Worm (Caenorhabditis elegans) whole organism, L3 larva: ENCODE results near the gene ctl-2.
"Not testable (repeated sequence)": the region's sequence is repeated elsewhere in the genome, so short reads cannot be mapped to it uniquely, and the experiment has no call there.

Experiments
- R02D3.7 ChIP-seq: fragments of 150-350 bp; optimal IDR thresholded peaks from 2 replicates; lab custom pipeline; 2014; ENCODE audit warnings: missing biosample characterization, missing genetic modification characterization
- ZK546.5 ChIP-seq: sonication (generic microtip); optimal IDR thresholded peaks from 2 replicates; lab custom pipeline; 2017; ENCODE audit warnings: missing biosample characterization, missing genetic modification characterization
- aly-2 ChIP-seq: fragments of 150-350 bp; optimal IDR thresholded peaks from 2 replicates; lab custom pipeline; 2014; ENCODE audit warnings: missing biosample characterization, missing genetic modification characterization
- ama-1 ChIP-seq: fragments of 150-350 bp; optimal IDR thresholded peaks from 2 replicates; lab custom pipeline; 2018
- ceh-16 ChIP-seq: sonication (generic microtip); optimal IDR thresholded peaks from 2 replicates; lab custom pipeline; 2017; ENCODE audit warnings: missing biosample characterization, missing genetic modification characterization
- ceh-82 ChIP-seq: fragments of 150-350 bp; optimal IDR thresholded peaks from 2 replicates; lab custom pipeline; 2014; ENCODE audit warnings: missing biosample characterization, missing genetic modification characterization
- ceh-9 ChIP-seq: sonication (generic microtip); optimal IDR thresholded peaks from 2 replicates; lab custom pipeline; 2018; ENCODE audit warnings: missing biosample characterization, missing genetic modification characterization
- daf-12 ChIP-seq: fragments of 150-350 bp; optimal IDR thresholded peaks from 2 replicates; lab custom pipeline; 2014; ENCODE audit warnings: missing biosample characterization, missing genetic modification reagents, missing genetic modification characterization
- egl-27 ChIP-seq: sonication (generic microtip); optimal IDR thresholded peaks from 4 replicates; lab custom pipeline; 2017; ENCODE audit warnings: missing biosample characterization, missing genetic modification reagents, missing genetic modification characterization
- egl-5 ChIP-seq: fragments of 150-350 bp; optimal IDR thresholded peaks from 2 replicates; lab custom pipeline; 2017; ENCODE audit warnings: missing biosample characterization, missing genetic modification reagents, missing genetic modification characterization, inconsistent platforms
- elt-1 ChIP-seq: fragments of 150-350 bp; optimal IDR thresholded peaks from 2 replicates; lab custom pipeline; 2014; ENCODE audit warnings: missing biosample characterization, missing genetic modification characterization
- elt-2 ChIP-seq: sonication (generic microtip); optimal IDR thresholded peaks from 2 replicates; lab custom pipeline; 2016; ENCODE audit warnings: missing genetic modification reagents, mild to moderate bottlenecking, missing genetic modification characterization, missing compliant biosample characterization
- elt-3 ChIP-seq, 3 experiments: fragments of 150-350 bp in 1 of 3; sonication (generic microtip) in 2 of 3; optimal IDR thresholded peaks; 2 replicates in 2 of 3; 4 replicates in 1 of 3; lab custom pipeline; 2014 to 2017; ENCODE audit warnings: missing biosample characterization in 3 of 3, missing genetic modification characterization in 3 of 3
- eor-1 ChIP-seq, 2 experiments: fragments of 150-350 bp; optimal IDR thresholded peaks; 2 replicates each; lab custom pipeline; 2014 to 2018; ENCODE audit warnings: missing biosample characterization in 2 of 2, missing genetic modification characterization in 2 of 2
- fkh-10 ChIP-seq: sonication (generic microtip); optimal IDR thresholded peaks from 2 replicates; lab custom pipeline; 2017; ENCODE audit warnings: missing biosample characterization, missing genetic modification reagents, missing genetic modification characterization
- fkh-2 ChIP-seq: fragments of 150-350 bp; optimal IDR thresholded peaks from 2 replicates; lab custom pipeline; 2014; ENCODE audit warnings: missing biosample characterization, missing genetic modification reagents, missing genetic modification characterization
- fos-1 ChIP-seq: fragments of 150-350 bp; optimal IDR thresholded peaks from 2 replicates; lab custom pipeline; 2014; ENCODE audit warnings: missing biosample characterization, missing genetic modification characterization
- hmg-11 ChIP-seq: sonication (generic microtip); optimal IDR thresholded peaks from 2 replicates; lab custom pipeline; 2016; ENCODE audit warnings: missing genetic modification characterization, missing compliant biosample characterization
- jun-1 ChIP-seq: fragments of 150-350 bp; optimal IDR thresholded peaks from 2 replicates; lab custom pipeline; 2014; ENCODE audit warnings: missing biosample characterization, missing genetic modification reagents, missing genetic modification characterization
- lin-15B ChIP-seq: fragments of 150-350 bp; optimal IDR thresholded peaks from 2 replicates; lab custom pipeline; 2014; ENCODE audit warnings: missing biosample characterization, missing genetic modification characterization
- lin-39 ChIP-seq: fragments of 150-350 bp; optimal IDR thresholded peaks from 2 replicates; lab custom pipeline; 2018; ENCODE audit warnings: missing biosample characterization, missing genetic modification reagents, missing genetic modification characterization
- lsy-12 ChIP-seq: sonication (generic microtip); optimal IDR thresholded peaks from 2 replicates; lab custom pipeline; 2016; ENCODE audit warnings: mild to moderate bottlenecking, missing genetic modification characterization, missing compliant biosample characterization
- mdl-1 ChIP-seq: fragments of 150-350 bp; optimal IDR thresholded peaks from 2 replicates; lab custom pipeline; 2014; ENCODE audit warnings: missing biosample characterization, missing genetic modification characterization
- mml-1 ChIP-seq: fragments of 150-350 bp; sonication (generic microtip); optimal IDR thresholded peaks from 3 replicates; lab custom pipeline; 2014; ENCODE audit warnings: missing biosample characterization, missing genetic modification characterization
- nfya-1 ChIP-seq: sonication (generic microtip); optimal IDR thresholded peaks from 2 replicates; lab custom pipeline; 2017; ENCODE audit warnings: missing genetic modification characterization, mild to moderate bottlenecking, missing compliant biosample characterization, antibody characterized with exemption, moderate library complexity; ENCODE audit not compliant: insufficient read depth
- nhr-11 ChIP-seq: fragments of 150-350 bp; optimal IDR thresholded peaks from 2 replicates; lab custom pipeline; 2014; ENCODE audit warnings: missing biosample characterization, missing genetic modification characterization
- nhr-12 ChIP-seq: fragments of 150-350 bp; optimal IDR thresholded peaks from 2 replicates; lab custom pipeline; 2014; ENCODE audit warnings: missing biosample characterization, missing genetic modification characterization
- nhr-23 ChIP-seq: fragments of 150-350 bp; optimal IDR thresholded peaks from 2 replicates; lab custom pipeline; 2014; ENCODE audit warnings: missing biosample characterization, missing genetic modification reagents, missing genetic modification characterization
- nhr-25 ChIP-seq: sonication (generic microtip); optimal IDR thresholded peaks from 2 replicates; lab custom pipeline; 2017; ENCODE audit warnings: missing biosample characterization, missing genetic modification characterization
- nhr-28 ChIP-seq: fragments of 150-350 bp; optimal IDR thresholded peaks from 2 replicates; lab custom pipeline; 2014; ENCODE audit warnings: missing biosample characterization, missing genetic modification characterization
- nhr-43 ChIP-seq: sonication (generic microtip); optimal IDR thresholded peaks from 2 replicates; lab custom pipeline; 2016; ENCODE audit warnings: mild to moderate bottlenecking, missing genetic modification characterization, missing compliant biosample characterization; ENCODE audit not compliant: poor library complexity, severe bottlenecking
- nhr-76 ChIP-seq: fragments of 150-350 bp; sonication (generic microtip); optimal IDR thresholded peaks from 5 replicates; lab custom pipeline; 2014; ENCODE audit warnings: missing biosample characterization, missing genetic modification characterization
- nhr-77 ChIP-seq: fragments of 150-350 bp; optimal IDR thresholded peaks from 2 replicates; lab custom pipeline; 2014; ENCODE audit warnings: missing biosample characterization, missing genetic modification characterization
- pha-4 ChIP-seq: fragments of 150-350 bp; optimal IDR thresholded peaks from 2 replicates; lab custom pipeline; 2014; ENCODE audit warnings: missing biosample characterization, missing genetic modification reagents, missing genetic modification characterization
- pqm-1 ChIP-seq: fragments of 150-350 bp; optimal IDR thresholded peaks from 2 replicates; lab custom pipeline; 2017; ENCODE audit warnings: missing biosample characterization, missing genetic modification characterization, inconsistent platforms
- sea-2 ChIP-seq: fragments of 150-350 bp; sonication (generic microtip); optimal IDR thresholded peaks from 4 replicates; lab custom pipeline; 2014; ENCODE audit warnings: missing biosample characterization, missing genetic modification reagents, missing genetic modification characterization
- skn-1 ChIP-seq: fragments of 150-350 bp; optimal IDR thresholded peaks from 2 replicates; lab custom pipeline; 2014; ENCODE audit warnings: missing biosample characterization, missing genetic modification characterization
- snpc-4 ChIP-seq: fragments of 150-350 bp; optimal IDR thresholded peaks from 2 replicates; lab custom pipeline; 2014; ENCODE audit warnings: missing biosample characterization, missing genetic modification characterization
- tbx-2 ChIP-seq: sonication (generic microtip); optimal IDR thresholded peaks from 2 replicates; lab custom pipeline; 2016; ENCODE audit warnings: mild to moderate bottlenecking, missing genetic modification characterization, missing compliant biosample characterization
- unc-39 ChIP-seq: sonication (generic microtip); optimal IDR thresholded peaks from 4 replicates; lab custom pipeline; 2017; ENCODE audit warnings: missing biosample characterization, missing genetic modification characterization
- unc-62 ChIP-seq: fragments of 150-350 bp; sonication (generic microtip); optimal IDR thresholded peaks from 4 replicates; lab custom pipeline; 2014; ENCODE audit warnings: missing biosample characterization, missing genetic modification reagents, missing genetic modification characterization
- zag-1 ChIP-seq: fragments of 150-350 bp; optimal IDR thresholded peaks from 2 replicates; lab custom pipeline; 2014; ENCODE audit warnings: missing biosample characterization, missing genetic modification characterization
- ztf-11 ChIP-seq: fragments of 150-350 bp; optimal IDR thresholded peaks from 2 replicates; lab custom pipeline; 2014; ENCODE audit warnings: missing biosample characterization, missing genetic modification characterization
- ztf-4 ChIP-seq: fragments of 150-350 bp; optimal IDR thresholded peaks from 2 replicates; lab custom pipeline; 2014; ENCODE audit warnings: missing biosample characterization, missing genetic modification characterization

Gene ctl-2

DNA sequence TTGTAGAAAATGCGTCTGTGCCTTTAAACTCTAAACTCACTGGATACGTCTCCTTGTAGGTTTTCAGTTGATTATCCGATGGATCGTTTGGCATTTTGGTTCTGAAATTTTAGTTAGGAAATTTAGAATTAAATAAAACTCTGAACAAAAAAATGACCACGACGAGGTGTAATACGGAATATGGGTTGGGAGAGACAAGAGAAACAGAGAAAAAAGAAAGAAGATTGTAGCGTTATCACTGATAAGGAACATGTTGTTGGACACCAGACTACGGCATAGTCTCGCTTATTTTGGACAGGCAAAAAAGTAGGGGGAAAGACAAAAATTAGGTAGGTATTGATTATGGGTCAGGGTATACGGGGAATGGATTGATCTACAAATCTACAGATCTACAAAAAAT is at the start of gene ctl-2:
Gene ctl-2 (minus strand): TSS at position 101 of the 400 bp plus-strand sequence.
- not testable (repeated sequence) for TF ChIP-seq mml-1 (tag; lab: Kevin White, UChicago); mdl-1 (tag; lab: Kevin White, UChicago); elt-3 (tag; optimal IDR thresholded peaks at IDR 0.05; lab: Kevin White, UChicago)

DNA sequence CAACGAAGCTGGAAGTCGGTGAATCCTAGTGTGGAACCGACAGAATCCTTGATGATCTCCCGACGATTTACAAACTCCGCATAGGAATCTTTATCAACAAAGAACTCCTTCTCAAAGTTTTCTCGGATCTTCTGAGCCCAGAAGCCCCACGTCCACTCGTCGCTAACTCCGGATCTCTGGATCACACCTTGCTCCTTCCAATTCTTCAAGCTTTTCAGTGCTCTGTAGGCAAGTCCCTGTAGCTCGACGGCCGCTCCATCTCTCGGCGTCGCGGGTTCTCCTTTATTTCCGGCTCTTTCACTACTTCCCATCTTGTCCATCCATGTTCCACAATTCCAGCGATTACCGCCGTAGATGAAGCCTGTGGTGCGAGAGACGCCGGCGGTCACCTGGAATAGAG is 49.5 kb upstream of the ctl-2 start:
- no peak for TF ChIP-seq ztf-4 (tag; lab: Kevin White, UChicago)
- TF ChIP-seq pqm-1 (tag; lab: Kevin White, UChicago) = no peak
- TF ChIP-seq zag-1 = no peak
- TF ChIP-seq R02D3.7 (tag; lab: Kevin White, UChicago) = no peak
- no peak for TF ChIP-seq lin-15B (tag; lab: Kevin White, UChicago)
- TF ChIP-seq nhr-43 = no peak
- TF ChIP-seq ceh-82 (tag; lab: Kevin White, UChicago) = no peak
- TF ChIP-seq fos-1 = no peak
- no peak for TF ChIP-seq lsy-12 (tag; lab: Kevin White, UChicago)
- TF ChIP-seq mml-1 (tag; lab: Kevin White, UChicago) = no peak
- TF ChIP-seq ama-1 = no peak
- TF ChIP-seq daf-12 (tag; lab: Kevin White, UChicago) = no peak
- TF ChIP-seq jun-1 (tag; lab: Kevin White, UChicago) = no peak
- TF ChIP-seq unc-62 (GFP tag; lab: Kevin White, UChicago) = no peak
- no peak for TF ChIP-seq ceh-16 (tag; lab: Kevin White, UChicago)
- no peak for TF ChIP-seq hmg-11 (tag; lab: Kevin White, UChicago)
- no peak for TF ChIP-seq nhr-11 (tag; lab: Kevin White, UChicago)
- no peak for TF ChIP-seq skn-1 (tag; lab: Kevin White, UChicago)

ce11 chrII:14350768-14351167 is 48.9 kb upstream of the ctl-2 start:
- no peak for TF ChIP-seq ZK546.5 (tag; lab: Kevin White, UChicago)
- TF ChIP-seq nhr-25 (tag; lab: Kevin White, UChicago) = peak; percentile 40
- peak; percentile 72 for TF ChIP-seq ama-1

DNA sequence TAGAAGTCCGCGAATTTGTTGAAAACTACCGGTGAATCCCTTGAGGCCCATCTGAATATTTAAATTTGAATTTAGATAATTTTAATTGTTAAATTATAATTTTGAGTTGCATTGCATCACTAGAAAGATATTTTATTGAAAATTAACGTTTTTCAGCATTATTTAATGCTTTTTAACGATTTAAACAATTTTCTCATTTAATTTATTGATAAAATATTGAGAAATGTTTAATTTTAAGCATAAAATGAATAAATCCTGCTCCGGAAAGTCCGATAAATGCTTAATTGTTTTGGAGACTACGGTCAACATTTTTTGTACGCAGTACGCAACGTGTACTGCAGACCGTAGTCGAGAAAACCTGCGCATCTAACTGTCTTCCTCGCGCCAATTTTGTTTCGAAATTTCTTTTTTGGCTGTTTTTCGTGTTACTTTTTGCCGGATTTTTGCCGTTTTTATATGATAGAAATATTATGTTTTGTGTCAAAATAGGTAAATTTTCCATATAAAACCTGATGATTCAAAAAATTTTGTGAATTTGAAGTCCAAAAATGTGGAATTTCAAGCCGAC is 47.6 kb upstream of the ctl-2 start, which contains the start of the genes Y54G11A.17, lin-7 and elof-1:
Gene Y54G11A.17 (minus strand): TSS at position 51 of the 568 bp plus-strand sequence.
Gene lin-7 (minus strand): TSS at position 51 of the 568 bp plus-strand sequence.
Gene elof-1 (plus strand): TSS at position 383 of the 568 bp plus-strand sequence.
- TF ChIP-seq lsy-12 (tag; lab: Kevin White, UChicago) (peak; percentile 78), jun-1 (tag; lab: Kevin White, UChicago) (peak; percentile 68), ztf-4 (tag; lab: Kevin White, UChicago) (no peak), nhr-11 (tag; lab: Kevin White, UChicago) (no peak), elt-1 (no peak), eor-1 (tag; optimal IDR thresholded peaks at IDR 0.05; lab: Kevin White, UChicago) (no peak), mdl-1 (tag; lab: Kevin White, UChicago) (no peak), aly-2 (tag; lab: Kevin White, UChicago) (no peak), ZK546.5 (tag; lab: Kevin White, UChicago) (peak; percentile 85), nhr-77 (peak; percentile 55), nhr-43 (peak; percentile 51), nhr-25 (tag; lab: Kevin White, UChicago) (peak; percentile 81), unc-39 (tag; lab: Kevin White, UChicago) (no peak), fos-1 (no peak), ceh-82 (tag; lab: Kevin White, UChicago) (no peak), elt-3 (tag; optimal IDR thresholded peaks at IDR 0.05; lab: Kevin White, UChicago) (no peak), lin-15B (tag; lab: Kevin White, UChicago) (peak; percentile 92), ceh-9 (tag; lab: Kevin White, UChicago) (no peak), ztf-11 (tag; lab: Kevin White, UChicago) (no peak), sea-2 (GFP tag; lab: Kevin White, UChicago) (no peak), skn-1 (tag; lab: Kevin White, UChicago) (peak; percentile 77), tbx-2 (tag; lab: Kevin White, UChicago) (peak; percentile 23), nhr-76 (tag; lab: Kevin White, UChicago) (peak; percentile 9), mml-1 (tag; lab: Kevin White, UChicago) (no peak), ama-1 (peak; percentile 92), egl-5 (peak; percentile 97), egl-27 (no peak), fkh-2 (no peak), unc-62 (GFP tag; lab: Kevin White, UChicago) (no peak), ceh-16 (tag; lab: Kevin White, UChicago) (no peak), nhr-28 (tag; lab: Kevin White, UChicago) (no peak), snpc-4 (tag; lab: Kevin White, UChicago) (peak; percentile 91), fkh-10 (GFP tag; lab: Kevin White, UChicago) (peak; percentile 63), elt-2 (tag; lab: Kevin White, UChicago) (peak; percentile 46), daf-12 (tag; lab: Kevin White, UChicago) (no peak), nhr-23 (tag; lab: Kevin White, UChicago) (peak; percentile 88), lin-39 (tag; lab: Kevin White, UChicago) (peak; percentile 98), nfya-1 (tag; lab: Kevin White, UChicago) (peak; percentile 99), pha-4 (tag; lab: Kevin White, UChicago) (peak; percentile 95), hmg-11 (tag; lab: Kevin White, UChicago) (peak; percentile 92), zag-1 (no peak), nhr-12 (tag; lab: Kevin White, UChicago) (no peak)
